Fruit fly (Drosophila melanogaster): ENCODE results near the gene CG31344.

The CG31344 gene

dm6 chr3R:15230285-15230684, 5.2 kb upstream of the CG31344 start, which contains the start of gene CG34316:
TSS of gene CG34316 (plus strand) at chr3R:15230585.
- no peak for TF ChIP-seq CG17801 (GFP tag; optimal IDR thresholded peaks at IDR 0.05; ENCODE audit: partially characterized antibody)

dm6 chr3R:15229329-15229876, 4.3 kb upstream of the CG31344 start, which contains the start of the genes Art3 and mRpS10:
TSS of gene Art3 (minus strand) at chr3R:15229408.
TSS of gene mRpS10 (plus strand) at chr3R:15229665.
- TF ChIP-seq CG17801 (GFP tag; optimal IDR thresholded peaks at IDR 0.05; ENCODE audit: partially characterized antibody), result peak; percentile 100

dm6 chr3R:15222973-15223372, 2.2 kb downstream of the CG31344 start, which contains the start of gene Polr2G:
TSS of gene Polr2G (minus strand) at chr3R:15223180.
- no peak for TF ChIP-seq CG17801 (GFP tag; optimal IDR thresholded peaks at IDR 0.05; ENCODE audit: partially characterized antibody)

- peak; percentile 76 for TF ChIP-seq CG17801 (GFP tag; optimal IDR thresholded peaks at IDR 0.05; ENCODE audit: partially characterized antibody)
Observed at dm6 chr3R:15218824-15219576, 6.1 kb downstream of the CG31344 start, which contains the start of the genes SIDL and CG12241. TSS of gene SIDL (minus strand) at chr3R:15218874. TSS of gene CG12241 (plus strand) at chr3R:15219256.

dm6 chr3R:15213362-15213989, 11.7 kb downstream of the CG31344 start, which contains the start of the genes CG6654 and CG4210:
TSS of gene CG6654 (minus strand) at chr3R:15213658.
TSS of gene CG4210 (plus strand) at chr3R:15213974.
- peak; percentile 70 for TF ChIP-seq CG17801 (GFP tag; optimal IDR thresholded peaks at IDR 0.05; ENCODE audit: partially characterized antibody)

- peak; percentile 12 for TF ChIP-seq CG17801 (GFP tag; optimal IDR thresholded peaks at IDR 0.05; ENCODE audit: partially characterized antibody)
Observed at dm6 chr3R:15208712-15209499, 16.2 kb downstream of the CG31344 start, which contains the start of the genes Spn88Eb and Mau2. TSS of gene Spn88Eb (minus strand) at chr3R:15208762. TSS of gene Mau2 (plus strand) at chr3R:15209204.

dm6 chr3R:15206273-15206672, 18.9 kb downstream of the CG31344 start, which contains the start of gene Spn88Ea:
TSS of gene Spn88Ea (minus strand) at chr3R:15206447.
- TF ChIP-seq CG17801 (GFP tag; optimal IDR thresholded peaks at IDR 0.05; ENCODE audit: partially characterized antibody), result peak; percentile 1

dm6 chr3R:15205223-15205622, 19.9 kb downstream of the CG31344 start:
- no peak for TF ChIP-seq CG17801 (GFP tag; optimal IDR thresholded peaks at IDR 0.05; ENCODE audit: partially characterized antibody)

dm6 chr3R:15198052-15198793, 26.9 kb downstream of the CG31344 start:
- peak; percentile 13 for TF ChIP-seq CG17801 (GFP tag; optimal IDR thresholded peaks at IDR 0.05; ENCODE audit: partially characterized antibody)

dm6 chr3R:15197373-15197772, 27.8 kb downstream of the CG31344 start:
- TF ChIP-seq CG17801 (GFP tag; optimal IDR thresholded peaks at IDR 0.05; ENCODE audit: partially characterized antibody), result no peak

dm6 chr3R:15196134-15197034, 28.7 kb downstream of the CG31344 start, which contains the start of the genes Kpc1 and CG42542:
TSS of gene Kpc1 (minus strand) at chr3R:15196210.
TSS of gene CG42542 (plus strand) at chr3R:15196598.
- TF ChIP-seq CG17801 (GFP tag; optimal IDR thresholded peaks at IDR 0.05; ENCODE audit: partially characterized antibody), result peak; percentile 44

dm6 chr3R:15181467-15181866, 43.7 kb downstream of the CG31344 start, which contains the start of gene Mf:
TSS of gene Mf (minus strand) at chr3R:15181510.
- no peak for TF ChIP-seq CG17801 (GFP tag; optimal IDR thresholded peaks at IDR 0.05; ENCODE audit: partially characterized antibody)

- TF ChIP-seq CG17801 (GFP tag; optimal IDR thresholded peaks at IDR 0.05; ENCODE audit: partially characterized antibody), result no peak
Observed at dm6 chr3R:15177230-15177629, 47.9 kb downstream of the CG31344 start.
